Worm (Caenorhabditis elegans): Measurements from ENCODE around the gene miga-1.

Gene miga-1

DNA sequence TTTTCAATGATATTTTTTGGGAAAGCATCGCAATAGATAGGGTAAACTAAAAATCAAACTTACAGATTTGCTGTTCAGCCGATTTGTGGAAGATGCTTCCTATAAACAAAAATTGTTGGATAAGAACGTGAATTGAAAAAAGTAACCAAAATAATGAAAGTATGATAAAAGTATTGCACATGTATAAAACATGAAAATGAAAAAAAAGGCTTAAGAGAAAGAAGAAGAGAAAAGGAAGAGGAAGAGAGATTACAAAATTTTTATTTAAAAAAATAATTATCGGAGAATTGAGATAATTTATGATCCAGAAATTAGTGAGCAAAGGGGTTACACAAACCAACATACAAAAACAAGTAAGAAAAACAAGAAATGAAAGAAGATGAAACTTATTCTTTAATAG, 40.8 kb upstream of the miga-1 start, which contains the start of gene pals-37:
Gene pals-37 (minus strand): TSS at position 101 of the 400 bp plus-strand sequence.
- TF ChIP-seq fkh-10 (GFP tag; optimal IDR thresholded peaks at IDR 0.05) (no peak), ceh-45 (GFP tag; IDR thresholded peaks at IDR 0.05) (no peak), nfya-1 (tag; optimal IDR thresholded peaks at IDR 0.05) (no peak)

- no peak for TF ChIP-seq hlh-6 (tag; optimal IDR thresholded peaks at IDR 0.05)
- TF ChIP-seq tbx-7 (tag; optimal IDR thresholded peaks at IDR 0.05), result no peak
- no peak for TF ChIP-seq syd-9 (tag; optimal IDR thresholded peaks at IDR 0.05)
- no peak for TF ChIP-seq fkh-10 (GFP tag; optimal IDR thresholded peaks at IDR 0.05)
- no peak for TF ChIP-seq dve-1 (tag; optimal IDR thresholded peaks at IDR 0.05)
- TF ChIP-seq ceh-6 (GFP tag; optimal IDR thresholded peaks at IDR 0.05), result no peak
- no peak for TF ChIP-seq ama-1 (optimal IDR thresholded peaks at IDR 0.05)
- no peak for TF ChIP-seq hlh-15 (tag; optimal IDR thresholded peaks at IDR 0.05)
- no peak for TF ChIP-seq pax-1 (tag; optimal IDR thresholded peaks at IDR 0.05)
- no peak for TF ChIP-seq madf-2 (tag; optimal IDR thresholded peaks at IDR 0.05)
- TF ChIP-seq hlh-13 (GFP tag; optimal IDR thresholded peaks at IDR 0.05), result no peak
- no peak for TF ChIP-seq dmd-4 (tag; optimal IDR thresholded peaks at IDR 0.05; ENCODE audit: borderline replicate concordance)
Observed at ce11 chrV:12433717-12434116, 33.1 kb upstream of the miga-1 start, which contains the start of gene srh-25. srh-25 (minus strand) TSS chrV:12433817.

- TF ChIP-seq gmeb-2 (tag; optimal IDR thresholded peaks at IDR 0.05) (no peak), odd-2 (tag; optimal IDR thresholded peaks at IDR 0.05) (no peak), ama-1 (optimal IDR thresholded peaks at IDR 0.05) (no peak), tbx-2 (tag; optimal IDR thresholded peaks at IDR 0.05) (no peak), pag-3 (tag; optimal IDR thresholded peaks at IDR 0.05; ENCODE audit: borderline replicate concordance) (no peak), ceh-9 (tag; optimal IDR thresholded peaks at IDR 0.05) (no peak)
Observed at ce11 chrV:12433105-12433504, 32.4 kb upstream of the miga-1 start.

- TF ChIP-seq ref-2 (tag; optimal IDR thresholded peaks at IDR 0.05) (no peak), ttx-3 (tag; optimal IDR thresholded peaks at IDR 0.05) (no peak), ceh-48 (tag; optimal IDR thresholded peaks at IDR 0.05) (no peak), ceh-2 (tag; optimal IDR thresholded peaks at IDR 0.05) (no peak), pqm-1 (tag; optimal IDR thresholded peaks at IDR 0.05) (no peak), ceh-14 (tag; optimal IDR thresholded peaks at IDR 0.05) (no peak), unc-42 (tag; optimal IDR thresholded peaks at IDR 0.05) (no peak), madf-2 (tag; optimal IDR thresholded peaks at IDR 0.05) (no peak), ceh-34 (tag; optimal IDR thresholded peaks at IDR 0.05) (no peak), K09A11.1 (tag; optimal IDR thresholded peaks at IDR 0.05; ENCODE audit: insufficient read depth) (no peak), dve-1 (tag; optimal IDR thresholded peaks at IDR 0.05) (no peak), lin-11 (tag; optimal IDR thresholded peaks at IDR 0.05) (no peak), unc-55 (GFP tag; optimal IDR thresholded peaks at IDR 0.05) (no peak), ceh-22 (tag; optimal IDR thresholded peaks at IDR 0.05) (no peak), T23F11.4 (GFP tag; optimal IDR thresholded peaks at IDR 0.05) (no peak), dmd-4 (tag; optimal IDR thresholded peaks at IDR 0.05; ENCODE audit: borderline replicate concordance) (no peak), sox-4 (tag; optimal IDR thresholded peaks at IDR 0.05) (no peak)
Observed at ce11 chrV:12432111-12432510, 31.5 kb upstream of the miga-1 start, which contains the start of gene C54D10.13. C54D10.13 (minus strand) TSS chrV:12432289.

- TF ChIP-seq gmeb-2 (tag; optimal IDR thresholded peaks at IDR 0.05) (no peak), che-1 (tag; optimal IDR thresholded peaks at IDR 0.05) (no peak)
Observed at ce11 chrV:12429039-12429438, 28.4 kb upstream of the miga-1 start, which contains the start of gene C54D10.5. C54D10.5 (plus strand) TSS chrV:12429339.
